Worm (Caenorhabditis elegans) whole organism, L4 larva: ENCODE results near the gene sma-2.

Experiments used
- D1046.2 ChIP-seq: fragments of 200-800 bp; sonication (Bioruptor generic); IDR thresholded peaks from 2 replicates; pipeline ENCODE4 v1.3.6; 2022; ENCODE audit warnings: missing genetic modification characterization, missing compliant biosample characterization
- F10B5.3 ChIP-seq: sonication (generic microtip); optimal IDR thresholded peaks from 2 replicates; lab custom pipeline; 2016; ENCODE audit warnings: mild to moderate bottlenecking, missing genetic modification characterization, missing compliant biosample characterization
- F26F4.8 ChIP-seq: fragments of 200-800 bp; sonication (Bioruptor generic); conservative IDR thresholded peaks from 2 replicates; pipeline ENCODE4 v1.3.6; 2022; ENCODE audit warnings: missing genetic modification characterization, missing compliant biosample characterization
- F49E8.2 ChIP-seq: sonication (generic microtip); optimal IDR thresholded peaks from 2 replicates; lab custom pipeline; 2016; ENCODE audit warnings: missing compliant biosample characterization, mild to moderate bottlenecking, missing genetic modification characterization, borderline replicate concordance
- R02D3.7 ChIP-seq: fragments of 150-350 bp; sonication (generic microtip); optimal IDR thresholded peaks from 3 replicates; lab custom pipeline; 2014; ENCODE audit warnings: missing biosample characterization, missing genetic modification characterization
- T26A8.4 ChIP-seq: fragments of 200-800 bp; sonication (Bioruptor generic); IDR thresholded peaks from 2 replicates; pipeline ENCODE4 v1.3.6; 2022; ENCODE audit warnings: missing genetic modification characterization, missing compliant biosample characterization
- Y48G9A.11 ChIP-seq: fragments of 200-800 bp; sonication (Bioruptor generic); IDR thresholded peaks from 2 replicates; pipeline ENCODE4 v1.3.6; 2022; ENCODE audit warnings: missing genetic modification reagents, missing genetic modification characterization, missing compliant biosample characterization
- ZK337.2 ChIP-seq: fragments of 200-800 bp; sonication (Bioruptor generic); IDR thresholded peaks from 2 replicates; pipeline ENCODE4 v1.3.6; 2022; ENCODE audit warnings: missing genetic modification reagents, missing genetic modification characterization, missing compliant biosample characterization
- aha-1 ChIP-seq: fragments of 150-350 bp; peaks from one replicate; lab custom pipeline; 2014; ENCODE audit warnings: missing biosample characterization, missing genetic modification characterization
- aly-2 ChIP-seq: sonication (generic microtip); optimal IDR thresholded peaks from 2 replicates; lab custom pipeline; 2018; ENCODE audit warnings: missing biosample characterization, missing genetic modification characterization
- ama-1 ChIP-seq: fragments of 150-350 bp; optimal IDR thresholded peaks from 2 replicates; lab custom pipeline; 2014; ENCODE audit warnings: inconsistent platforms, mixed read lengths
- ceh-28 ChIP-seq: fragments of 150-350 bp; optimal IDR thresholded peaks from 2 replicates; lab custom pipeline; 2014; ENCODE audit warnings: missing biosample characterization, missing genetic modification reagents, missing genetic modification characterization
- ces-1 ChIP-seq: fragments of 150-350 bp; sonication (generic microtip); optimal IDR thresholded peaks from 4 replicates; lab custom pipeline; 2014; ENCODE audit warnings: missing biosample characterization, missing genetic modification reagents, missing genetic modification characterization
- ctbp-1 ChIP-seq: fragments of 200-800 bp; sonication (Bioruptor generic); IDR thresholded peaks from 2 replicates; pipeline ENCODE4 v1.3.6; 2022; ENCODE audit warnings: missing genetic modification reagents, missing genetic modification characterization, missing compliant biosample characterization
- daf-12 ChIP-seq: fragments of 150-350 bp; optimal IDR thresholded peaks from 2 replicates; lab custom pipeline; 2014; ENCODE audit warnings: missing biosample characterization, missing genetic modification reagents, missing genetic modification characterization
- daf-8 ChIP-seq: fragments of 200-800 bp; sonication (Bioruptor generic); IDR thresholded peaks from 2 replicates; pipeline ENCODE4 v1.3.6; 2022; ENCODE audit warnings: missing genetic modification characterization, missing compliant biosample characterization
- dmd-6 ChIP-seq: fragments of 200-800 bp; sonication (Bioruptor generic); IDR thresholded peaks from 2 replicates; pipeline ENCODE4 v1.3.6; 2022; ENCODE audit warnings: missing genetic modification reagents, missing genetic modification characterization, missing compliant biosample characterization
- dmd-9 ChIP-seq: fragments of 200-800 bp; sonication (Bioruptor generic); IDR thresholded peaks from 2 replicates; pipeline ENCODE4 v1.3.6; 2022; ENCODE audit warnings: missing genetic modification reagents, missing genetic modification characterization, missing compliant biosample characterization
- duxl-1 ChIP-seq: sonication (generic microtip); optimal IDR thresholded peaks from 2 replicates; lab custom pipeline; 2016; ENCODE audit warnings: mild to moderate bottlenecking, missing genetic modification characterization, moderate library complexity, missing compliant biosample characterization; ENCODE audit not compliant: poor library complexity
- egl-27 ChIP-seq: sonication (generic microtip); optimal IDR thresholded peaks from 3 replicates; lab custom pipeline; 2017; ENCODE audit warnings: missing biosample characterization, missing genetic modification reagents, missing genetic modification characterization
- egl-43 ChIP-seq: fragments of 200-800 bp; sonication (Bioruptor generic); IDR thresholded peaks from 2 replicates; pipeline ENCODE4 v1.3.6; 2022; ENCODE audit warnings: missing genetic modification reagents, missing genetic modification characterization, missing compliant biosample characterization
- hif-1 ChIP-seq, 2 experiments: sonication (generic microtip); optimal IDR thresholded peaks; 2 replicates each; lab custom pipeline; 2016 to 2017; ENCODE audit warnings: missing compliant biosample characterization in 2 of 2, missing genetic modification characterization in 2 of 2, missing genetic modification reagents in 2 of 2, missing genotype in 2 of 2, mild to moderate bottlenecking in 1 of 2
- lim-7 ChIP-seq: fragments of 200-800 bp; sonication (Bioruptor generic); IDR thresholded peaks from 2 replicates; pipeline ENCODE4 v1.3.6; 2022; ENCODE audit warnings: missing genetic modification characterization, missing compliant biosample characterization
- lin-15B ChIP-seq: fragments of 150-350 bp; sonication (generic microtip); optimal IDR thresholded peaks from 3 replicates; lab custom pipeline; 2014; ENCODE audit warnings: missing biosample characterization, missing genetic modification characterization
- lin-29 ChIP-seq: fragments of 200-800 bp; sonication (Bioruptor generic); IDR thresholded peaks from 2 replicates; pipeline ENCODE4 v1.3.6; 2022; ENCODE audit warnings: missing genetic modification reagents, missing genetic modification characterization, missing compliant biosample characterization
- lin-38 ChIP-seq: fragments of 200-800 bp; sonication (Bioruptor generic); IDR thresholded peaks from 2 replicates; pipeline ENCODE4 v1.3.6; 2022; ENCODE audit warnings: missing genetic modification reagents, missing genetic modification characterization, missing compliant biosample characterization
- lin-39 ChIP-seq: fragments of 150-350 bp; optimal IDR thresholded peaks from 2 replicates; lab custom pipeline; 2014; ENCODE audit warnings: missing biosample characterization, missing genetic modification reagents, missing genetic modification characterization
- lsy-2 ChIP-seq, 2 experiments: fragments of 150-350 bp in 1 of 2; sonication (generic microtip) in 1 of 2; optimal IDR thresholded peaks; 2 replicates each; lab custom pipeline; 2014 to 2017; ENCODE audit warnings: missing biosample characterization in 2 of 2, missing genetic modification characterization in 2 of 2
- mdt-29 ChIP-seq: fragments of 200-800 bp; sonication (Bioruptor generic); IDR thresholded peaks from 2 replicates; pipeline ENCODE4 v1.3.6; 2022; ENCODE audit warnings: missing genetic modification reagents, missing genetic modification characterization, missing compliant biosample characterization
- mes-2 ChIP-seq: sonication (generic microtip); optimal IDR thresholded peaks from 2 replicates; lab custom pipeline; 2016; ENCODE audit warnings: missing genotype, mild to moderate bottlenecking, missing genetic modification characterization, missing compliant biosample characterization; ENCODE audit not compliant: poor library complexity, severe bottlenecking
- mxl-2 ChIP-seq: fragments of 200-800 bp; sonication (Bioruptor generic); conservative IDR thresholded peaks from 2 replicates; pipeline ENCODE4 v1.3.6; 2022; ENCODE audit warnings: missing genetic modification reagents, missing genetic modification characterization, missing compliant biosample characterization
- mxl-3 ChIP-seq: fragments of 200-800 bp; sonication (Bioruptor generic); optimal IDR thresholded peaks from 2 replicates; lab custom pipeline; 2018; ENCODE audit warnings: mild to moderate bottlenecking, missing genetic modification characterization, missing compliant biosample characterization
- nhr-10 ChIP-seq: fragments of 150-350 bp; optimal IDR thresholded peaks from 2 replicates; lab custom pipeline; 2014; ENCODE audit warnings: missing biosample characterization, missing genetic modification characterization
- nhr-11 ChIP-seq: fragments of 150-350 bp; optimal IDR thresholded peaks from 2 replicates; lab custom pipeline; 2014; ENCODE audit warnings: missing biosample characterization, missing genetic modification characterization
- nhr-237 ChIP-seq: sonication (generic microtip); optimal IDR thresholded peaks from 2 replicates; lab custom pipeline; 2017; ENCODE audit warnings: missing biosample characterization, missing genetic modification characterization
- nhr-28 ChIP-seq: fragments of 150-350 bp; optimal IDR thresholded peaks from 2 replicates; lab custom pipeline; 2014; ENCODE audit warnings: missing biosample characterization, missing genetic modification characterization
- nhr-76 ChIP-seq: fragments of 150-350 bp; optimal IDR thresholded peaks from 2 replicates; lab custom pipeline; 2014; ENCODE audit warnings: missing biosample characterization, missing genetic modification characterization
- pha-4 ChIP-seq, 2 experiments: fragments of 150-350 bp in 1 of 2; fragments of 200-800 bp in 1 of 2; sonication (Bioruptor generic) in 1 of 2; IDR thresholded peaks in 1 of 2; optimal IDR thresholded peaks in 1 of 2; 2 replicates each; pipeline versions ENCODE4 v1.3.6 to Lab custom; 2014 to 2022; ENCODE audit warnings: missing genetic modification characterization in 2 of 2, missing genetic modification reagents in 2 of 2, missing biosample characterization in 1 of 2, missing compliant biosample characterization in 1 of 2
- pqm-1 ChIP-seq: sonication (generic microtip); optimal IDR thresholded peaks from 2 replicates; lab custom pipeline; 2017; ENCODE audit warnings: missing biosample characterization, missing genetic modification characterization
- sdz-12 ChIP-seq: fragments of 200-800 bp; sonication (Bioruptor generic); optimal IDR thresholded peaks from 2 replicates; lab custom pipeline; 2018; ENCODE audit warnings: mild to moderate bottlenecking, missing genetic modification characterization, missing compliant biosample characterization
- spr-1 ChIP-seq: sonication (generic microtip); optimal IDR thresholded peaks from 2 replicates; lab custom pipeline; 2016; ENCODE audit warnings: mild to moderate bottlenecking, missing genetic modification characterization, missing compliant biosample characterization
- spr-3 ChIP-seq: fragments of 200-800 bp; sonication (Bioruptor generic); optimal IDR thresholded peaks from 2 replicates; lab custom pipeline; 2018; ENCODE audit warnings: mild to moderate bottlenecking, missing genetic modification characterization, missing compliant biosample characterization
- unc-62 ChIP-seq, 3 experiments: fragments of 150-350 bp in 1 of 3; sonication (generic microtip); optimal IDR thresholded peaks in 2 of 3; peaks in 1 of 3; 1 replicate in 1 of 3; 2 replicates in 2 of 3; lab custom pipeline; 2014 to 2017; ENCODE audit warnings: missing biosample characterization in 3 of 3, missing genetic modification characterization in 3 of 3, missing genetic modification reagents in 3 of 3, missing genotype in 1 of 3
- vab-7 ChIP-seq: fragments of 200-800 bp; sonication (Bioruptor generic); IDR thresholded peaks from 2 replicates; pipeline ENCODE4 v1.3.6; 2022; ENCODE audit warnings: missing genetic modification reagents, missing genetic modification characterization, missing compliant biosample characterization
- zag-1 ChIP-seq: fragments of 150-350 bp; optimal IDR thresholded peaks from 2 replicates; lab custom pipeline; 2014; ENCODE audit warnings: missing biosample characterization, missing genetic modification characterization
- zfp-2 ChIP-seq: sonication (generic microtip); optimal IDR thresholded peaks from 2 replicates; lab custom pipeline; 2016; ENCODE audit warnings: mild to moderate bottlenecking, missing genetic modification characterization, missing compliant biosample characterization
- zip-11 ChIP-seq: fragments of 200-800 bp; sonication (Bioruptor generic); IDR thresholded peaks from 2 replicates; pipeline ENCODE4 v1.3.6; 2022; ENCODE audit warnings: missing genetic modification characterization, missing compliant biosample characterization
- ztf-7 ChIP-seq: fragments of 150-350 bp; optimal IDR thresholded peaks from 2 replicates; lab custom pipeline; 2014; ENCODE audit warnings: missing biosample characterization, missing genetic modification characterization

sma-2 gene

ce11 chrIII:8801864-8802818 is 52.7 kb downstream of the sma-2 start (continued):
- TF ChIP-seq daf-8 = no peak
- TF ChIP-seq lin-29 (GFP tag; lab: Robert Waterston, UW) = peak; percentile 44; the same call in 1 of the 2 replicates
- no peak for TF ChIP-seq aly-2 (tag; lab: Kevin White, UChicago)
- peak; percentile 85 for TF ChIP-seq T26A8.4
- no peak for TF ChIP-seq zip-11 (GFP tag; lab: Robert Waterston, UW)
- peak; percentile 68 for TF ChIP-seq lin-38
- peak; percentile 69 for TF ChIP-seq F10B5.3 (tag; lab: Kevin White, UChicago)
- peak; percentile 82 for TF ChIP-seq mxl-2 (GFP tag; lab: Robert Waterston, UW)
- TF ChIP-seq nhr-237 (tag; lab: Kevin White, UChicago) = peak; percentile 26
- TF ChIP-seq nhr-10 = peak; percentile 96
- no peak for TF ChIP-seq ces-1
- TF ChIP-seq sdz-12 = no peak
- TF ChIP-seq ztf-7 (tag; lab: Kevin White, UChicago) = peak; percentile 59
- peak; percentile 21 for TF ChIP-seq spr-3 (GFP tag; lab: Kevin White, UChicago)
- no peak for TF ChIP-seq mdt-29 (GFP tag; lab: Robert Waterston, UW)
- no peak for TF ChIP-seq F49E8.2 (tag; lab: Kevin White, UChicago)
- TF ChIP-seq dmd-9 (GFP tag; lab: Robert Waterston, UW) = no peak
- peak; percentile 43 to 100 for TF ChIP-seq unc-62 (GFP tag; optimal IDR thresholded peaks at IDR 0.05 in 1 of 2; lab: Kevin White, UChicago)
- TF ChIP-seq unc-62 (tag; optimal IDR thresholded peaks at IDR 0.05; lab: Kevin White, UChicago) = peak; percentile 60
- TF ChIP-seq vab-7 (GFP tag; lab: Robert Waterston, UW) = no peak
- peak; percentile 83 for TF ChIP-seq ctbp-1 (GFP tag; lab: Robert Waterston, UW)
- TF ChIP-seq spr-1 (tag; lab: Kevin White, UChicago) = peak; percentile 82
- TF ChIP-seq lin-15B = no peak
- no peak for TF ChIP-seq zfp-2
- peak; percentile 86 for TF ChIP-seq mxl-3 (GFP tag; lab: Kevin White, UChicago)
- peak; percentile 81 for TF ChIP-seq egl-43 (GFP tag; lab: Robert Waterston, UW)
- no peak for TF ChIP-seq F26F4.8
- TF ChIP-seq D1046.2 = no peak
- peak; percentile 92 to 94 for TF ChIP-seq lsy-2 (tag; optimal IDR thresholded peaks at IDR 0.05; lab: Kevin White, UChicago)
- TF ChIP-seq nhr-11 = peak; percentile 96
- TF ChIP-seq ceh-28 (tag; lab: Kevin White, UChicago) = peak; percentile 68
- TF ChIP-seq daf-12 (tag; lab: Kevin White, UChicago) = no peak
- TF ChIP-seq duxl-1 = peak; percentile 57
- TF ChIP-seq dmd-6 (GFP tag; lab: Robert Waterston, UW) = peak; percentile 96
- peak; percentile 37 for TF ChIP-seq pqm-1 (tag; lab: Kevin White, UChicago)
- TF ChIP-seq lim-7 (GFP tag; lab: Robert Waterston, UW) = 0 out of 2 replicates have a peak, but pooled peaks have one; percentile 3
- TF ChIP-seq lin-39 (tag; lab: Kevin White, UChicago) = peak; percentile 34
- TF ChIP-seq R02D3.7 (tag; lab: Kevin White, UChicago) = no peak
- peak; percentile 12; the same call in 1 of the 2 replicates for TF ChIP-seq ZK337.2
- peak; percentile 100 for TF ChIP-seq aha-1
- TF ChIP-seq zag-1 (tag; lab: Kevin White, UChicago) = peak; percentile 64
- peak; percentile 87 to 98 for TF ChIP-seq hif-1 (tag; optimal IDR thresholded peaks at IDR 0.05; lab: Kevin White, UChicago)
- peak; percentile 80 for TF ChIP-seq mes-2 (tag; lab: Kevin White, UChicago)
- peak; percentile 81 for TF ChIP-seq pha-4 (GFP tag; IDR thresholded peaks at IDR 0.05; lab: Robert Waterston, UW)
- peak; percentile 86 for TF ChIP-seq pha-4 (tag; optimal IDR thresholded peaks at IDR 0.05; lab: Kevin White, UChicago)
- TF ChIP-seq egl-27 = peak; percentile 92
- TF ChIP-seq nhr-76 (tag; lab: Kevin White, UChicago) = no peak
- no peak for TF ChIP-seq Y48G9A.11 (GFP tag; lab: Robert Waterston, UW)
- TF ChIP-seq ama-1 (lab: Kevin White, UChicago) = peak; percentile 42
- peak; percentile 96 for TF ChIP-seq nhr-28 (tag; lab: Kevin White, UChicago)
